Worm (Caenorhabditis elegans) whole organism, L2 larva: ENCODE results near the gene nhr-262.

Experiments
- F13H6.1 ChIP-seq: sonication (generic microtip); optimal IDR thresholded peaks from 2 replicates; lab custom pipeline; 2016; ENCODE audit warnings: missing genetic modification characterization, missing compliant biosample characterization
- R02D3.7 ChIP-seq: fragments of 150-350 bp; optimal IDR thresholded peaks from 2 replicates; lab custom pipeline; 2014; ENCODE audit warnings: missing biosample characterization, missing genetic modification characterization
- Y55F3AM.14 ChIP-seq: fragments of 200-800 bp; sonication (Bioruptor generic); optimal IDR thresholded peaks from 2 replicates; lab custom pipeline; 2018; ENCODE audit warnings: mild to moderate bottlenecking, missing genetic modification characterization, missing compliant biosample characterization
- ZK546.5 ChIP-seq: sonication (generic microtip); optimal IDR thresholded peaks from 2 replicates; lab custom pipeline; 2017; ENCODE audit warnings: missing biosample characterization, missing genetic modification characterization
- alr-1 ChIP-seq: fragments of 150-350 bp; optimal IDR thresholded peaks from 2 replicates; lab custom pipeline; 2014; ENCODE audit warnings: missing biosample characterization, missing genetic modification characterization
- aly-2 ChIP-seq: fragments of 150-350 bp; optimal IDR thresholded peaks from 2 replicates; lab custom pipeline; 2014; ENCODE audit warnings: missing biosample characterization, missing genetic modification characterization
- ama-1 ChIP-seq: fragments of 150-350 bp; optimal IDR thresholded peaks from 2 replicates; lab custom pipeline; 2018; ENCODE audit warnings: inconsistent platforms
- blmp-1 ChIP-seq: sonication (generic microtip); optimal IDR thresholded peaks from 2 replicates; lab custom pipeline; 2017; ENCODE audit warnings: missing genetic modification characterization, mild to moderate bottlenecking, missing compliant biosample characterization, antibody characterized with exemption, moderate library complexity; ENCODE audit not compliant: insufficient read depth
- ceh-82 ChIP-seq: fragments of 150-350 bp; optimal IDR thresholded peaks from 2 replicates; lab custom pipeline; 2014; ENCODE audit warnings: missing biosample characterization, missing genetic modification characterization
- crh-2 ChIP-seq: sonication (generic microtip); optimal IDR thresholded peaks from 2 replicates; lab custom pipeline; 2017; ENCODE audit warnings: missing biosample characterization, missing genetic modification characterization
- dmd-4 ChIP-seq: sonication (generic microtip); optimal IDR thresholded peaks from 2 replicates; lab custom pipeline; 2017; ENCODE audit warnings: missing biosample characterization, missing genetic modification characterization
- egl-27 ChIP-seq: sonication (generic microtip); optimal IDR thresholded peaks from 3 replicates; lab custom pipeline; 2017; ENCODE audit warnings: missing biosample characterization, missing genetic modification reagents, missing genetic modification characterization
- elt-1 ChIP-seq: fragments of 150-350 bp; optimal IDR thresholded peaks from 2 replicates; lab custom pipeline; 2014; ENCODE audit warnings: missing biosample characterization, missing genetic modification characterization
- elt-3 ChIP-seq: sonication (generic microtip); optimal IDR thresholded peaks from 2 replicates; lab custom pipeline; 2017; ENCODE audit warnings: missing biosample characterization, missing genetic modification characterization
- fos-1 ChIP-seq: fragments of 150-350 bp; optimal IDR thresholded peaks from 2 replicates; lab custom pipeline; 2014; ENCODE audit warnings: missing biosample characterization, missing genetic modification characterization
- gmeb-1 ChIP-seq: fragments of 150-350 bp; optimal IDR thresholded peaks from 2 replicates; lab custom pipeline; 2014; ENCODE audit warnings: missing biosample characterization, missing genetic modification characterization
- lin-11 ChIP-seq: fragments of 150-350 bp; sonication (generic microtip); optimal IDR thresholded peaks from 2 replicates; lab custom pipeline; 2014; ENCODE audit warnings: missing biosample characterization, missing genetic modification characterization, inconsistent platforms, mixed read lengths
- lin-13 ChIP-seq: fragments of 150-350 bp; optimal IDR thresholded peaks from 2 replicates; lab custom pipeline; 2014; ENCODE audit warnings: missing biosample characterization, missing genetic modification reagents, missing genetic modification characterization
- lin-39 ChIP-seq: fragments of 150-350 bp; optimal IDR thresholded peaks from 2 replicates; lab custom pipeline; 2014; ENCODE audit warnings: missing biosample characterization, missing genetic modification reagents, missing genetic modification characterization
- mbf-1 ChIP-seq: sonication (generic microtip); optimal IDR thresholded peaks from 2 replicates; lab custom pipeline; 2017; ENCODE audit warnings: missing biosample characterization, missing genetic modification characterization
- mdl-1 ChIP-seq, 2 experiments: fragments of 150-350 bp in 1 of 2; sonication (generic microtip) in 1 of 2; optimal IDR thresholded peaks; 2 replicates each; lab custom pipeline; 2017; ENCODE audit warnings: missing biosample characterization in 2 of 2, missing genetic modification characterization in 2 of 2
- nhr-12 ChIP-seq: fragments of 150-350 bp; optimal IDR thresholded peaks from 2 replicates; lab custom pipeline; 2014; ENCODE audit warnings: missing biosample characterization, missing genetic modification characterization
- nhr-129 ChIP-seq: fragments of 150-350 bp; optimal IDR thresholded peaks from 2 replicates; lab custom pipeline; 2014; ENCODE audit warnings: missing biosample characterization, missing genetic modification characterization
- nhr-21 ChIP-seq: fragments of 150-350 bp; optimal IDR thresholded peaks from 2 replicates; lab custom pipeline; 2014; ENCODE audit warnings: missing biosample characterization, missing genetic modification characterization
- nhr-23 ChIP-seq: fragments of 150-350 bp; optimal IDR thresholded peaks from 2 replicates; lab custom pipeline; 2014; ENCODE audit warnings: missing biosample characterization, missing genetic modification reagents, missing genetic modification characterization
- nhr-237 ChIP-seq: fragments of 150-350 bp; optimal IDR thresholded peaks from 2 replicates; lab custom pipeline; 2014; ENCODE audit warnings: missing biosample characterization, missing genetic modification characterization
- nhr-6 ChIP-seq: fragments of 150-350 bp; optimal IDR thresholded peaks from 2 replicates; lab custom pipeline; 2014; ENCODE audit warnings: missing biosample characterization, missing genetic modification characterization
- nhr-77 ChIP-seq: fragments of 150-350 bp; optimal IDR thresholded peaks from 2 replicates; lab custom pipeline; 2014; ENCODE audit warnings: missing biosample characterization, missing genetic modification characterization
- peb-1 ChIP-seq: fragments of 150-350 bp; optimal IDR thresholded peaks from 2 replicates; lab custom pipeline; 2014; ENCODE audit warnings: missing biosample characterization, missing genetic modification characterization
- sem-4 ChIP-seq: fragments of 150-350 bp; optimal IDR thresholded peaks from 2 replicates; lab custom pipeline; 2014; ENCODE audit warnings: missing biosample characterization, missing genetic modification reagents, missing genetic modification characterization
- skn-1 ChIP-seq: sonication (generic microtip); optimal IDR thresholded peaks from 2 replicates; lab custom pipeline; 2017; ENCODE audit warnings: missing biosample characterization, missing genetic modification characterization
- sma-9 ChIP-seq, 2 experiments: fragments of 150-350 bp in 1 of 2; sonication (generic microtip) in 1 of 2; optimal IDR thresholded peaks; 2 replicates each; lab custom pipeline; 2014 to 2016; ENCODE audit warnings: missing genetic modification characterization in 2 of 2, mild to moderate bottlenecking in 1 of 2, missing biosample characterization in 1 of 2, missing compliant biosample characterization in 1 of 2, missing genetic modification reagents in 1 of 2, moderate library complexity in 1 of 2
- snpc-4 ChIP-seq: fragments of 150-350 bp; optimal IDR thresholded peaks from 2 replicates; lab custom pipeline; 2014; ENCODE audit warnings: missing biosample characterization, missing genetic modification characterization
- unc-39 ChIP-seq: fragments of 150-350 bp; optimal IDR thresholded peaks from 2 replicates; lab custom pipeline; 2014; ENCODE audit warnings: missing biosample characterization, missing genetic modification characterization
- unc-55 ChIP-seq: fragments of 150-350 bp; sonication (generic microtip); optimal IDR thresholded peaks from 3 replicates; lab custom pipeline; 2014; ENCODE audit warnings: missing biosample characterization, missing genetic modification reagents, missing genetic modification characterization
- unc-62 ChIP-seq: fragments of 150-350 bp; optimal IDR thresholded peaks from 2 replicates; lab custom pipeline; 2014; ENCODE audit warnings: missing biosample characterization, missing genetic modification reagents, missing genetic modification characterization
- zag-1 ChIP-seq: fragments of 150-350 bp; optimal IDR thresholded peaks from 2 replicates; lab custom pipeline; 2014; ENCODE audit warnings: missing biosample characterization, missing genetic modification characterization
- ztf-1 ChIP-seq: fragments of 200-800 bp; sonication (Bioruptor generic); conservative IDR thresholded peaks from 2 replicates; pipeline ENCODE4 v1.3.6; 2022; ENCODE audit warnings: missing genetic modification characterization, missing compliant biosample characterization

nhr-262 gene

ce11 chrV:16871387-16871786 lies 33.3 kb upstream of the nhr-262 start, which contains the start of gene thn-4:
Gene thn-4 (minus strand): TSS chrV:16871487.
- TF ChIP-seq unc-55 (GFP tag; lab: Kevin White, UChicago) (no peak), nhr-6 (no peak), ama-1 (lab: Kevin White, UChicago) (no peak), ztf-1 (GFP tag; lab: Robert Waterston, UW) (no peak), skn-1 (tag; lab: Kevin White, UChicago) (no peak), R02D3.7 (no peak), lin-11 (tag; lab: Kevin White, UChicago) (no peak), nhr-23 (no peak), dmd-4 (tag; lab: Kevin White, UChicago) (no peak), aly-2 (tag; lab: Kevin White, UChicago) (no peak), blmp-1 (tag; lab: Kevin White, UChicago) (no peak), mbf-1 (tag; lab: Kevin White, UChicago) (no peak), crh-2 (tag; lab: Kevin White, UChicago) (no peak), gmeb-1 (tag; lab: Kevin White, UChicago) (no peak), ZK546.5 (tag; lab: Kevin White, UChicago) (no peak), peb-1 (tag; lab: Kevin White, UChicago) (no peak), sma-9 (GFP tag; optimal IDR thresholded peaks at IDR 0.05; lab: Kevin White, UChicago) (no peak), sma-9 (tag; optimal IDR thresholded peaks at IDR 0.05; lab: Kevin White, UChicago) (no peak), unc-62 (GFP tag; lab: Kevin White, UChicago) (no peak)

ce11 chrV:16873642-16874041 lies 31.1 kb upstream of the nhr-262 start, which contains the start of gene srw-23:
Gene srw-23 (plus strand): TSS chrV:16873942.
- TF ChIP-seq unc-39 (tag; lab: Kevin White, UChicago) (no peak), F13H6.1 (no peak), sem-4 (tag; lab: Kevin White, UChicago) (no peak), mdl-1 (tag; optimal IDR thresholded peaks at IDR 0.05; lab: Kevin White, UChicago) (no peak), lin-39 (tag; lab: Kevin White, UChicago) (no peak), ceh-82 (tag; lab: Kevin White, UChicago) (no peak), egl-27 (tag; lab: Kevin White, UChicago) (no peak), nhr-21 (tag; lab: Kevin White, UChicago) (no peak), crh-2 (tag; lab: Kevin White, UChicago) (no peak), nhr-23 (no peak), ztf-1 (GFP tag; lab: Robert Waterston, UW) (no peak), blmp-1 (tag; lab: Kevin White, UChicago) (no peak), lin-13 (GFP tag; lab: Kevin White, UChicago) (no peak), nhr-6 (no peak), nhr-77 (no peak), nhr-129 (tag; lab: Kevin White, UChicago) (no peak)
- TF ChIP-seq, all 48 proteins: peak for 0

- TF ChIP-seq elt-1 (tag; lab: Kevin White, UChicago) (no peak), fos-1 (tag; lab: Kevin White, UChicago) (no peak), R02D3.7 (no peak), alr-1 (tag; lab: Kevin White, UChicago) (no peak), skn-1 (tag; lab: Kevin White, UChicago) (no peak), zag-1 (no peak)
Measured at ce11 chrV:16874966-16875365, 29.7 kb upstream of the nhr-262 start, which contains the start of gene F49A5.10. Gene F49A5.10 (plus strand): TSS chrV:16875266.

ce11 chrV:16879532-16879931 lies 25.2 kb upstream of the nhr-262 start:
- TF ChIP-seq mdl-1 (tag; optimal IDR thresholded peaks at IDR 0.05; lab: Kevin White, UChicago) (no peak), R02D3.7 (no peak), lin-13 (GFP tag; lab: Kevin White, UChicago) (no peak), elt-3 (tag; lab: Kevin White, UChicago) (no peak), fos-1 (tag; lab: Kevin White, UChicago) (no peak), zag-1 (no peak), ZK546.5 (tag; lab: Kevin White, UChicago) (no peak), lin-39 (tag; lab: Kevin White, UChicago) (no peak), snpc-4 (tag; lab: Kevin White, UChicago) (no peak), nhr-237 (tag; lab: Kevin White, UChicago) (no peak), unc-62 (GFP tag; lab: Kevin White, UChicago) (no peak), nhr-12 (tag; lab: Kevin White, UChicago) (no peak), Y55F3AM.14 (GFP tag; lab: Kevin White, UChicago) (no peak)
